Fruit fly (Drosophila melanogaster) whole organism, adult: ENCODE measurements around the gene CG6163.

Source experiments
- CG11617 ChIP-seq: fragments of 200-800 bp; sonication (Bioruptor generic); optimal IDR thresholded peaks from 2 replicates; lab custom pipeline; 2017; ENCODE audit warnings: mild to moderate bottlenecking, missing biosample characterization, missing genetic modification reagents, missing genetic modification characterization
- CG12768 ChIP-seq: fragments of 200-800 bp; sonication (Bioruptor generic); optimal IDR thresholded peaks from 2 replicates; lab custom pipeline; 2017; ENCODE audit warnings: missing biosample characterization, missing genetic modification characterization, mild to moderate bottlenecking, moderate library complexity, missing genetic modification reagents
- CG14711 ChIP-seq: fragments of 200-800 bp; sonication (Bioruptor generic); optimal IDR thresholded peaks from 2 replicates; lab custom pipeline; 2018; ENCODE audit warnings: missing biosample characterization, mild to moderate bottlenecking, missing genetic modification characterization, moderate library complexity
- CG1620 ChIP-seq: fragments of 200-800 bp; sonication (Bioruptor generic); optimal IDR thresholded peaks from 2 replicates; lab custom pipeline; 2016; ENCODE audit warnings: missing biosample characterization, missing genetic modification characterization
- CG33017 ChIP-seq: fragments of 200-800 bp; sonication (Bioruptor generic); optimal IDR thresholded peaks from 2 replicates; lab custom pipeline; 2018; ENCODE audit warnings: missing biosample characterization, mild to moderate bottlenecking, missing genetic modification characterization, moderate library complexity
- CG5204 ChIP-seq: fragments of 200-800 bp; sonication (Bioruptor generic); optimal IDR thresholded peaks from 2 replicates; lab custom pipeline; 2016; ENCODE audit warnings: missing biosample characterization, missing genetic modification characterization
- CG7045 ChIP-seq: fragments of 200-800 bp; sonication (Bioruptor generic); optimal IDR thresholded peaks from 2 replicates; lab custom pipeline; 2017; ENCODE audit warnings: missing biosample characterization, mild to moderate bottlenecking, missing genetic modification characterization
- CG7101 ChIP-seq: fragments of 200-800 bp; sonication (Bioruptor generic); optimal IDR thresholded peaks from 2 replicates; lab custom pipeline; 2018; ENCODE audit warnings: missing biosample characterization, mild to moderate bottlenecking, missing genetic modification characterization, moderate library complexity
- Clk ChIP-seq: fragments of 200-800 bp; sonication (Bioruptor generic); optimal IDR thresholded peaks from 2 replicates; lab custom pipeline; 2017; ENCODE audit warnings: missing biosample characterization, missing genetic modification characterization
- Crg-1 ChIP-seq: fragments of 200-800 bp; sonication (Bioruptor generic); optimal IDR thresholded peaks from 2 replicates; lab custom pipeline; 2016; ENCODE audit warnings: missing biosample characterization, missing genetic modification characterization
- Hr96 ChIP-seq: fragments of 200-800 bp; sonication (Bioruptor generic); optimal IDR thresholded peaks from 2 replicates; lab custom pipeline; 2016; ENCODE audit warnings: missing biosample characterization, missing genetic modification characterization
- Mnt ChIP-seq: fragments of 200-800 bp; sonication (Bioruptor generic); optimal IDR thresholded peaks from 2 replicates; lab custom pipeline; 2016; ENCODE audit warnings: missing biosample characterization, mild to moderate bottlenecking, missing genetic modification characterization
- bab1 ChIP-seq: fragments of 200-800 bp; sonication (Bioruptor generic); optimal IDR thresholded peaks from 3 replicates; lab custom pipeline; 2019; ENCODE audit warnings: missing biosample characterization, mild to moderate bottlenecking, missing genetic modification characterization, moderate library complexity
- cic ChIP-seq: fragments of 200-800 bp; sonication (Bioruptor generic); optimal IDR thresholded peaks from 2 replicates; lab custom pipeline; 2017; ENCODE audit warnings: missing biosample characterization, mild to moderate bottlenecking, missing genetic modification characterization, moderate library complexity
- cnc ChIP-seq, 2 experiments: fragments of >200 bp; optimal IDR thresholded peaks; 2 replicates each; lab custom pipeline; 2017
- kay ChIP-seq: fragments of 200-800 bp; sonication (Bioruptor generic); peaks from one replicate; lab custom pipeline; 2016; ENCODE audit warnings: missing biosample characterization, missing genetic modification characterization, borderline replicate concordance
- ovo ChIP-seq: fragments of 200-800 bp; sonication (Bioruptor generic); optimal IDR thresholded peaks from 2 replicates; lab custom pipeline; 2016; ENCODE audit warnings: missing biosample characterization, missing genetic modification characterization
- pad ChIP-seq: fragments of 200-800 bp; sonication (Bioruptor generic); optimal IDR thresholded peaks from 3 replicates; lab custom pipeline; 2017; ENCODE audit warnings: missing biosample characterization, missing genetic modification characterization, mild to moderate bottlenecking, moderate library complexity, missing genetic modification reagents
- tj ChIP-seq: fragments of 200-800 bp; sonication (Bioruptor generic); optimal IDR thresholded peaks from 3 replicates; lab custom pipeline; 2017; ENCODE audit warnings: missing biosample characterization, mild to moderate bottlenecking, missing genetic modification characterization, moderate library complexity
- toe ChIP-seq: fragments of 200-800 bp; sonication (Bioruptor generic); optimal IDR thresholded peaks from 2 replicates; lab custom pipeline; 2016; ENCODE audit warnings: missing biosample characterization, missing genetic modification characterization

CG6163 gene

DNA sequence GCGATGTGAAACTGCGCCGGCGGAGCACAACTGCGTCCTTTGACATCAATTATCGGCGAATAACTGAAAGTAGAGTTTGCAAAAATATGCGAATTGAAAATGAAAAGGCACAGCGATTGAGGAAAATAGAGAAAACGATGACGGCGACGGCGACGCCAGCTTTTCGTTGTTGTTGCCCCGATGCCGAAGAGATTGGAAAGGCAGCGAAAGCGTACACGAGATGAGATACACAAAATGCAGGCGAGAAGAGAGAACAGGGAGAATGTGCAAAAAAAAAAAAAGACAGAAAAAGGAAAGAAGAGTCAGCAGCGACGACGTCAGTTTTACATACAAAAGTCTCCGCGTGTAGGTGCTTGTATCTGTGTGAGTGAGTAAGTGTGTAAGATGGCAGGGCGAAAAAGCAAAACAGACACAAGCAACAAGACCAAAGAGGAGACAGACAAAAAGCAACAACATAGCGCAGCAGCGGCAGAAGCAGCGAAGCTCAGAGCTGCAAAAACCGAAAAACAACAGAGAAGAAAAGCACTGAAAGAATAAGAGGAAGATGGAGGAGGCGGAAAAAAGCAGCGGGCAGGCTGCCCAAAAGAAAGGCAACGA, at the start of gene CG6163:
Gene CG6163 (minus strand): TSS at position 51 of the 597 bp plus-strand sequence.
- no peak for TF ChIP-seq CG33017 (tag; lab: Kevin White, UChicago)
- peak; percentile 44 for TF ChIP-seq tj (GFP tag; lab: Kevin White, UChicago)

DNA sequence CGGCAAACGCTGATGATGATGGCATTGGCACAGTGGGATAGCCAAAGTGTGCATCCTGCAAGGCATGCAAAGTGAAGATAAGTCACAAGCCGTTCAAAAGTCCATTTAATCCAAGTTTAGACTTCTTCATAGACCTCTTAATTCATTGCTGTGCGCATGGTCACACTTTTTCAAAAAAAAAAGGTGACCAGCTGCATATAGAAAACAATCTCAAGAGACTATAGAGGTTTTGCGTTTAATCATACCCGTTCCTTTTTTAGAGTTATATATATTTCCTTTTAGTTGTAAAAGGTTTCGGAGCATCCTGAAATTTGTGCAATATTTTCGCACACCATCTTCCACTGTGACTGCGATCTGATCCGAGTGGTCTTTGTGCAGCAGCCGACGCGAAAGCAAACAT, 49.8 kb upstream of the CG6163 start:
- TF ChIP-seq Clk (GFP tag; lab: Kevin White, UChicago) (no peak), CG1620 (GFP tag; lab: Kevin White, UChicago) (no peak), toe (GFP tag; lab: Kevin White, UChicago) (no peak), ovo (GFP tag; lab: Kevin White, UChicago) (no peak), CG11617 (GFP tag; lab: Kevin White, UChicago) (no peak), kay (no peak), bab1 (GFP tag; lab: Kevin White, UChicago) (no peak), CG14711 (tag; lab: Kevin White, UChicago) (no peak), pad (no peak), CG12768 (GFP tag; lab: Kevin White, UChicago) (no peak), CG33017 (tag; lab: Kevin White, UChicago) (no peak), Crg-1 (GFP tag; lab: Kevin White, UChicago) (no peak), tj (GFP tag; lab: Kevin White, UChicago) (no peak), Mnt (GFP tag; lab: Kevin White, UChicago) (no peak), cic (GFP tag; lab: Kevin White, UChicago) (no peak), CG7101 (tag; lab: Kevin White, UChicago) (no peak), cnc (optimal IDR thresholded peaks at IDR 0.05; lab: Kevin White, UChicago) (no peak)

DNA sequence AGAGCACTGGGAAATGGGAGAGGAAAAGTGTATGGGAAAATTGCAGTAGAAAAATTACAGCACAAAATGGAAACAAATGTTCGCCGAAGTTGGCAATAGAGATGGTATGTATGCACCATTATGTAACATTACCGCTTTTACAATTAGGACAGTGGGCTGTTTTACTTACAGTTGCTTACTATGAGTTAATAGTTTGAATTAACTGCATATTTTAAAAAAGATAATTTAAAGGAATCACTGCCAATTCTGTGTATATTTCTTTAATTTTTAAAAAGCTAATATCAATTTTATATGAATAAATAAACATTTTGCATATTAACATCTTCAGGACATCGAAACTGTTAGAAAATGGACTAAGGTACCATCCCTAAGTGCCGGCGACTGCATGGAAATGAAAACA, 49.0 kb upstream of the CG6163 start:
- TF ChIP-seq CG12768 (GFP tag; lab: Kevin White, UChicago) (no peak), Hr96 (no peak), ovo (GFP tag; lab: Kevin White, UChicago) (no peak), Clk (GFP tag; lab: Kevin White, UChicago) (no peak), CG7101 (tag; lab: Kevin White, UChicago) (no peak), CG14711 (tag; lab: Kevin White, UChicago) (no peak), cnc (optimal IDR thresholded peaks at IDR 0.05; lab: Kevin White, UChicago) (no peak), toe (GFP tag; lab: Kevin White, UChicago) (no peak), bab1 (GFP tag; lab: Kevin White, UChicago) (no peak), CG11617 (GFP tag; lab: Kevin White, UChicago) (no peak), tj (GFP tag; lab: Kevin White, UChicago) (no peak), Mnt (GFP tag; lab: Kevin White, UChicago) (no peak), CG33017 (tag; lab: Kevin White, UChicago) (no peak), cic (GFP tag; lab: Kevin White, UChicago) (no peak), pad (no peak), Crg-1 (GFP tag; lab: Kevin White, UChicago) (no peak), CG7045 (no peak), kay (no peak), CG1620 (GFP tag; lab: Kevin White, UChicago) (no peak)

DNA sequence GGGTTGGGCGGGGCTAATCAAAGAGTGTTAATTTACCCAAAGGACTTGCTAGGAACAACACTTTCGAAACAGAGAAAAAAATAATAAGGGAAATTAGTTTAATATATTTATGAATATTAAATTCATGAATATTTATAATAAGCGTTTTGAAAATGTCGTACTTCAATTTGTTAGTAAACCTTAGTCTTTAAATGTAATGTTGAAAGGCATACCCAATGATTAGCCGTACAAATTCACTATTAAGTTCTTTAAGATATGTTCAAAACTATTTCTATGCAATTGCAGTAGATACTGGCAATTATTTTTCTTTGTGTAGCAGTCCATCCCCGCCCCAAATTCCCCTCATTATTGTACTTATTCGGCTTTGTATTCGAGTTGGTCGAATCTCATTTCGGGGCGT, 45.8 kb upstream of the CG6163 start:
- TF ChIP-seq Mnt (GFP tag; lab: Kevin White, UChicago) (no peak), bab1 (GFP tag; lab: Kevin White, UChicago) (no peak), CG1620 (GFP tag; lab: Kevin White, UChicago) (no peak), CG33017 (tag; lab: Kevin White, UChicago) (no peak)

DNA sequence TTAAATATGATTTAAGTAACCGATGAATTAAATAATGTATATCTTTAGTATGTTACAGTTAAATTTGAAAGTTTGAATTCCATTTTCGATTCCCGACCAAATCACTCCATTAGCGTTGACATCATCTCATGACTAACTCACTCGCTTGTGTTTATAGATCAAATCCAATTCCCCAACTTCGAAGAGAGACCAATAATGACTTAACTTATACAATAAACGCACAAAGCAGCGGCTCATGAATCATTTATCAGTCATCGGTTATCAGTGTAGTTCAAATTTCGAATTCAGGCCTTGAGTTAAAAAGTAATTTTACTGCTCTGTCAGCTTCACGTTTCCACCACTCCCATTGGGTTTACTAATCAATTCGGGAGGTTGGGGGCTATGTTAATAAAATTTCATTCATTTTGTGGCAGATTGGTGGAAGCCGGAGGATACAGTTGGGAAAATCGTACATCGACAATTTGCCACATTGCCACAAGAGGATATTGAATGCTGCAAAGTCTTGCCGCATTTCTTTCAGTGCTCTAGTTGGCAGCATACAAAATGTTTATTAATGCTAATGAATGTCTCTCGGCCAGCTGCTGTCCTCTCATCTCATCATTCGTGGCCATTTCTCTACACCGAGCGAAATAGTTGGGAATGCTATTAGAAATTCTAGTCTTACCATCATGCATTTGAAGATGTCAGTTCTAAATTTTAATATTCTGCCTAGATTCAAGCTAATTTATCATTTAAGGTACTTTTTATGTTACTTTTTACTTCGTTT, 43.8 kb upstream of the CG6163 start:
- no peak for TF ChIP-seq CG33017 (tag; lab: Kevin White, UChicago)
- no peak for TF ChIP-seq CG7045
- TF ChIP-seq toe (GFP tag; lab: Kevin White, UChicago) = no peak
- no peak for TF ChIP-seq CG1620 (GFP tag; lab: Kevin White, UChicago)

DNA sequence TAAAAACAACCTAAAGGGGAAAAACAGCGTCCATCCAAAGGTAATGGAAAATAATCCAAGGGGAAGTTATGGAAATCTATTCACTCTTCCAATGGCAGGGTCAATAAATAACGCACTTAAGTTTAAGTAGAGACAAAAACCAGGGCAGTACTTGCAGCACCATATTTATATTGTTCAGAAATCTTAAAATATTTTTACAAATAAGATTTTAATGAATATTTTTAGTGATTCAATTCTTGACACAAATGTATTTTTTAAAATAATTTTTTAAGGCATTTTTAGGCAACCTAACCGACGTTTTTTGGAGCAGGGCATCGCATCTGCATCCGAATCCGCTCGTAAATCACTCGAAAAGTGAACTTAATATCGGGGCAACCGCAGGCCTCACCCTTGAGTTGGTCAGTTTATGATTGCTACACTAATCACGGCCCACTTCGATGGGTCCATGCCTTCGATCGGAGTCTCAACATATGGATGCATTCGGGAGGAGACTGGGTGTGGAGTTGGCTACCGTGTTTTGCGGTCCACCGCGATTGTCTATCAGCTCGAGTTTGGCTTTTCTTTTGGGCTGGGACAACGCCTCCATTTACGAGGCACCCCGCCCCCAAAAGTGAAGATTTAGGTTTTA, 42.6 kb upstream of the CG6163 start:
- TF ChIP-seq Clk (GFP tag; lab: Kevin White, UChicago) (no peak), kay (no peak), cnc (optimal IDR thresholded peaks at IDR 0.05; lab: Kevin White, UChicago) (no peak), tj (GFP tag; lab: Kevin White, UChicago) (no peak), CG1620 (GFP tag; lab: Kevin White, UChicago) (no peak), CG14711 (tag; lab: Kevin White, UChicago) (no peak), CG12768 (GFP tag; lab: Kevin White, UChicago) (no peak), Mnt (GFP tag; lab: Kevin White, UChicago) (no peak), CG5204 (no peak), bab1 (GFP tag; lab: Kevin White, UChicago) (no peak), Crg-1 (GFP tag; lab: Kevin White, UChicago) (no peak), pad (no peak), CG33017 (tag; lab: Kevin White, UChicago) (no peak), cic (GFP tag; lab: Kevin White, UChicago) (no peak), ovo (GFP tag; lab: Kevin White, UChicago) (no peak), Hr96 (no peak), toe (GFP tag; lab: Kevin White, UChicago) (no peak), CG11617 (GFP tag; lab: Kevin White, UChicago) (no peak)
